Fruit fly (Drosophila melanogaster) whole organism, wandering third instar larva: ENCODE measurements around the gene CG42740.
A peak's percentile ranks its signal among the peaks of the same experiment; 100 is the strongest.

Experiments used
- Abd-B ChIP-seq: fragments of >200 bp; optimal IDR thresholded peaks from 2 replicates; lab custom pipeline; 2017; ENCODE audit warnings: missing biosample characterization, missing genetic modification characterization
- CG9705 ChIP-seq: fragments of 200-800 bp; sonication (Bioruptor generic); optimal IDR thresholded peaks from 2 replicates; lab custom pipeline; 2018; ENCODE audit warnings: missing biosample characterization, mild to moderate bottlenecking, missing genetic modification characterization
- CrebA ChIP-seq: fragments of 200-800 bp; sonication (Bioruptor generic); optimal IDR thresholded peaks from 2 replicates; lab custom pipeline; 2016; ENCODE audit warnings: missing biosample characterization, mild to moderate bottlenecking, missing genetic modification characterization, borderline replicate concordance
- Dfd ChIP-seq: fragments of >200 bp; optimal IDR thresholded peaks from 2 replicates; lab custom pipeline; 2017; ENCODE audit warnings: missing biosample characterization, missing genetic modification characterization
- Dif ChIP-seq: fragments of 200-275, 200-300 bp; sonication (Bioruptor generic); optimal IDR thresholded peaks from 2 replicates; lab custom pipeline; 2018; ENCODE audit warnings: missing biosample characterization, missing genetic modification characterization; ENCODE audit not compliant: partially characterized antibody
- GATAd ChIP-seq: sonication (Bioruptor generic); optimal IDR thresholded peaks from 2 replicates; lab custom pipeline; 2016; ENCODE audit warnings: missing biosample characterization, missing genetic modification characterization
- HLH106 ChIP-seq: fragments of 200-800 bp; optimal IDR thresholded peaks from 3 replicates; lab custom pipeline; 2019; ENCODE audit warnings: missing biosample characterization, mild to moderate bottlenecking, missing genetic modification characterization, moderate library complexity
- Hnf4 ChIP-seq: fragments of 200-800 bp; sonication (Bioruptor generic); optimal IDR thresholded peaks from 2 replicates; lab custom pipeline; 2016; ENCODE audit warnings: missing biosample characterization, mild to moderate bottlenecking, missing genetic modification characterization
- Hr78 ChIP-seq: fragments of >200 bp; optimal IDR thresholded peaks from 2 replicates; lab custom pipeline; 2017; ENCODE audit warnings: missing biosample characterization, missing genetic modification characterization
- Hr83 ChIP-seq: fragments of 200-300 bp; sonication (Bioruptor generic); optimal IDR thresholded peaks from 2 replicates; lab custom pipeline; 2016; ENCODE audit warnings: missing biosample characterization, mild to moderate bottlenecking, missing genetic modification characterization, moderate library complexity; ENCODE audit not compliant: poor library complexity, severe bottlenecking
- Jra ChIP-seq: sonication (Bioruptor generic); optimal IDR thresholded peaks from 2 replicates; lab custom pipeline; 2016; ENCODE audit warnings: missing biosample characterization, missing genetic modification characterization
- Mio ChIP-seq: sonication (Bioruptor generic); optimal IDR thresholded peaks from 2 replicates; lab custom pipeline; 2016; ENCODE audit warnings: missing biosample characterization, missing genetic modification characterization
- Myc ChIP-seq: fragments of >200 bp; optimal IDR thresholded peaks from 2 replicates; lab custom pipeline; 2017
- N ChIP-seq: fragments of >200 bp; optimal IDR thresholded peaks from 2 replicates; lab custom pipeline; 2018; ENCODE audit warnings: missing biosample characterization, missing external identifiers, missing genetic modification characterization
- OdsH ChIP-seq: fragments of 200-800 bp; sonication (Bioruptor generic); optimal IDR thresholded peaks from 2 replicates; lab custom pipeline; 2016; ENCODE audit warnings: missing biosample characterization, mild to moderate bottlenecking, missing genetic modification characterization
- Rel ChIP-seq, 2 experiments: fragments of 200-800 bp; sonication (Bioruptor generic) in 1 of 2; optimal IDR thresholded peaks; 2 replicates in 1 of 2; 3 replicates in 1 of 2; lab custom pipeline; 2016 to 2019; ENCODE audit warnings: mild to moderate bottlenecking in 2 of 2, missing biosample characterization in 2 of 2, missing genetic modification characterization in 2 of 2, moderate library complexity in 1 of 2
- Sp1 ChIP-seq: fragments of 200-800 bp; sonication (Bioruptor generic); optimal IDR thresholded peaks from 3 replicates; lab custom pipeline; 2019; ENCODE audit warnings: missing biosample characterization, mild to moderate bottlenecking, missing genetic modification characterization, moderate library complexity
- Vsx2 ChIP-seq: fragments of 200-300, 225-300 bp; sonication (Bioruptor generic); optimal IDR thresholded peaks from 2 replicates; lab custom pipeline; 2018; ENCODE audit warnings: missing biosample characterization, missing genetic modification characterization; ENCODE audit not compliant: partially characterized antibody
- brk ChIP-seq: fragments of 200-800 bp; sonication (Bioruptor generic); optimal IDR thresholded peaks from 2 replicates; lab custom pipeline; 2016; ENCODE audit warnings: missing biosample characterization, mild to moderate bottlenecking, missing genetic modification characterization
- dl ChIP-seq, 2 experiments: fragments of 175-275, 200-275 bp in 1 of 2; fragments of 200-275 bp in 1 of 2; sonication (Bioruptor generic); optimal IDR thresholded peaks; lab custom pipeline; 2018; ENCODE audit warnings: mild to moderate bottlenecking in 2 of 2, missing biosample characterization in 2 of 2, missing genetic modification characterization in 2 of 2, moderate library complexity in 2 of 2; ENCODE audit not compliant: partially characterized antibody in 2 of 2, insufficient read depth in 1 of 2
- dmrt93B ChIP-seq: fragments of 200-800 bp; sonication (Bioruptor generic); optimal IDR thresholded peaks from 2 replicates; lab custom pipeline; 2018; ENCODE audit warnings: missing biosample characterization, mild to moderate bottlenecking, missing genetic modification characterization
- dsf ChIP-seq: sonication (Bioruptor generic); optimal IDR thresholded peaks from 2 replicates; lab custom pipeline; 2016; ENCODE audit warnings: missing biosample characterization, missing genetic modification characterization, borderline replicate concordance
- ey ChIP-seq: fragments of 200-800 bp; sonication (Bioruptor generic); optimal IDR thresholded peaks from 2 replicates; lab custom pipeline; 2016; ENCODE audit warnings: missing biosample characterization, missing genetic modification characterization
- foxo ChIP-seq, 2 experiments: fragments of 200-800 bp; sonication (Bioruptor generic); optimal IDR thresholded peaks; 2 replicates in 1 of 2; 3 replicates in 1 of 2; lab custom pipeline; 2016 to 2017; ENCODE audit warnings: missing biosample characterization in 2 of 2, missing genetic modification characterization in 2 of 2
- fru ChIP-seq: fragments of 200-800 bp; sonication (Bioruptor generic); optimal IDR thresholded peaks from 3 replicates; lab custom pipeline; 2016; ENCODE audit warnings: missing biosample characterization, mild to moderate bottlenecking, missing genetic modification characterization
- h ChIP-seq: fragments of 200-800 bp; sonication (Bioruptor generic); optimal IDR thresholded peaks from 3 replicates; lab custom pipeline; 2016; ENCODE audit warnings: missing biosample characterization, mild to moderate bottlenecking, missing genetic modification characterization
- lola ChIP-seq: fragments of >200 bp; optimal IDR thresholded peaks from 2 replicates; lab custom pipeline; 2017; ENCODE audit warnings: missing biosample characterization, missing genetic modification characterization
- psq ChIP-seq: fragments of 200-800 bp; sonication (Bioruptor generic); optimal IDR thresholded peaks from 3 replicates; lab custom pipeline; 2017; ENCODE audit warnings: missing biosample characterization, mild to moderate bottlenecking, missing genetic modification characterization, moderate library complexity
- rgr ChIP-seq: fragments of 200-800 bp; sonication (Bioruptor generic); optimal IDR thresholded peaks from 3 replicates; lab custom pipeline; 2016; ENCODE audit warnings: missing biosample characterization, mild to moderate bottlenecking, missing genetic modification characterization
- sage ChIP-seq: fragments of 200-800 bp; sonication (Bioruptor generic); optimal IDR thresholded peaks from 2 replicates; lab custom pipeline; 2016; ENCODE audit warnings: missing biosample characterization, mild to moderate bottlenecking, missing genetic modification characterization
- sv ChIP-seq: fragments of 200-800 bp; sonication (Bioruptor generic); optimal IDR thresholded peaks from 3 replicates; lab custom pipeline; 2016; ENCODE audit warnings: missing biosample characterization, missing genetic modification characterization
- tai ChIP-seq: sonication (Bioruptor generic); optimal IDR thresholded peaks from 2 replicates; lab custom pipeline; 2016; ENCODE audit warnings: missing biosample characterization, missing genetic modification characterization
- woc ChIP-seq: sonication (Bioruptor generic); optimal IDR thresholded peaks from 2 replicates; lab custom pipeline; 2016; ENCODE audit warnings: missing biosample characterization, mild to moderate bottlenecking, missing genetic modification characterization

CG42740 gene

dm6 chr3R:30427805-30428359 lies 5.1 kb upstream of the CG42740 start, which contains the start of gene CG2218:
Gene CG2218, minus strand, starts transcription at chr3R:30428276.
- TF ChIP-seq rgr (GFP tag; lab: Kevin White, UChicago) = peak; percentile 13
- no peak for TF ChIP-seq tai (GFP tag; lab: Kevin White, UChicago)
- no peak for TF ChIP-seq woc (GFP tag; lab: Kevin White, UChicago)
- TF ChIP-seq dl (GFP tag; optimal IDR thresholded peaks at IDR 0.05; lab: Kevin White, UChicago; ENCODE audit: insufficient read depth in 1 of 2, partially characterized antibody in 2 of 2) = no peak
- no peak for TF ChIP-seq foxo (GFP tag; optimal IDR thresholded peaks at IDR 0.05; lab: Kevin White, UChicago)
- no peak for TF ChIP-seq Mio (GFP tag; lab: Kevin White, UChicago)
- TF ChIP-seq HLH106 (tag; lab: Kevin White, UChicago) = peak; percentile 3
- no peak for TF ChIP-seq sv
- no peak for TF ChIP-seq Rel (GFP tag; optimal IDR thresholded peaks at IDR 0.05; lab: Kevin White, UChicago)
- peak; percentile 63 for TF ChIP-seq Rel (tag; optimal IDR thresholded peaks at IDR 0.05; lab: Kevin White, UChicago)
- TF ChIP-seq Dfd (GFP tag; lab: Kevin White, UChicago) = no peak
- TF ChIP-seq Hr83 = peak; percentile 25
- no peak for TF ChIP-seq ey (GFP tag; lab: Kevin White, UChicago)

dm6 chr3R:30426626-30427025 lies 3.9 kb upstream of the CG42740 start:
- TF ChIP-seq GATAd (GFP tag; lab: Kevin White, UChicago) (no peak), dsf (no peak), N (GFP tag; lab: Kevin White, UChicago) (no peak), fru (no peak), sage (no peak), dl (GFP tag; optimal IDR thresholded peaks at IDR 0.05; lab: Kevin White, UChicago; ENCODE audit: insufficient read depth in 1 of 2, partially characterized antibody in 2 of 2) (no peak), Dif (no peak), Sp1 (GFP tag; lab: Kevin White, UChicago) (no peak), OdsH (GFP tag; lab: Kevin White, UChicago) (no peak), dmrt93B (no peak), Mio (GFP tag; lab: Kevin White, UChicago) (no peak), Abd-B (no peak), brk (GFP tag; lab: Kevin White, UChicago) (no peak), CG9705 (no peak)

DNA sequence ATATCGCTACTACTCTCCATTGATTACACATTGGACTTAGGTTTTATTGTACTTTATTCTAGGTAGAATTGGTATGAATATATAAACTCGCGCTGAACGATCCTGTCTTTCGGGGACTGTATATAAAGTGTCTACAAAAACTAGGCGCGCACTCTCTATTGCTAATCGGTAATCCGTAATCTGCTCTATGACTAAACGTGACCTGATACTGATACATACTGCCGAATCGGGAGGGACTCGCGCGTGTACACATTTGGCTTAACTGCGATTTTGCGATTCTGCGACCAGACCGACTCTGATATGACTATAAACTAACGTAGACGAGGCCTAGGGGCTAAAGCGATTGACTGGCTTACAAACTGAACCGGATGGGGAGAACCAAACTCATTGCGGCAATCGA lies 2.9 kb upstream of the CG42740 start:
- TF ChIP-seq woc (GFP tag; lab: Kevin White, UChicago) (no peak), CrebA (GFP tag; lab: Kevin White, UChicago) (no peak), Dif (no peak), lola (no peak), foxo (GFP tag; optimal IDR thresholded peaks at IDR 0.05; lab: Kevin White, UChicago) (no peak), h (no peak), OdsH (GFP tag; lab: Kevin White, UChicago) (no peak), brk (GFP tag; lab: Kevin White, UChicago) (no peak), HLH106 (tag; lab: Kevin White, UChicago) (no peak), Rel (GFP tag; optimal IDR thresholded peaks at IDR 0.05; lab: Kevin White, UChicago) (no peak), Rel (tag; optimal IDR thresholded peaks at IDR 0.05; lab: Kevin White, UChicago) (no peak), Jra (GFP tag; lab: Kevin White, UChicago) (no peak), Hnf4 (GFP tag; lab: Kevin White, UChicago) (no peak), dsf (no peak), Mio (GFP tag; lab: Kevin White, UChicago) (no peak), fru (no peak), Hr78 (GFP tag; lab: Kevin White, UChicago) (no peak), CG9705 (no peak), sage (no peak)

DNA sequence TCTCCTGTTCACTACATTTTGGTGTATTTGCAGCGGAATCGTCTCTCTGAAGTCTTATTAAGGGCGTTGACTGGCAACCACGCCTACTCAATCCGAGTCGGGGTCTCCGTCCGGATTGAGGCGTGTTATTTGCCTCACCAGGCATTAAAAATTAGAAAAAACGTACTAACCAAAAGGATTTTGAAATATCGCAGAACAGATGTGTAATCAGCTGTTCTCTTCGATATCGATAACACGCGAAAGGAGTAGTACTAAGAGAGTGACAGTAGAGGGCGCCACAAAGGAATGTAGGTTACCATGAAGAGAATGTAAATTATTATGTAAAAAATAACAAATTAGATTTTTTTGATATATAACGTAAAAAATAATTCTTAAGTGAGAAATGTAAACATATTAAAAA lies 2.2 kb upstream of the CG42740 start, which contains the start of gene CG15536:
TSS of gene CG15536 (minus strand) at position 170 of the 400 bp plus-strand sequence.
- TF ChIP-seq Myc (lab: Kevin White, UChicago) (peak; percentile 54), Rel (GFP tag; optimal IDR thresholded peaks at IDR 0.05; lab: Kevin White, UChicago) (no peak), Rel (tag; optimal IDR thresholded peaks at IDR 0.05; lab: Kevin White, UChicago) (no peak)

DNA sequence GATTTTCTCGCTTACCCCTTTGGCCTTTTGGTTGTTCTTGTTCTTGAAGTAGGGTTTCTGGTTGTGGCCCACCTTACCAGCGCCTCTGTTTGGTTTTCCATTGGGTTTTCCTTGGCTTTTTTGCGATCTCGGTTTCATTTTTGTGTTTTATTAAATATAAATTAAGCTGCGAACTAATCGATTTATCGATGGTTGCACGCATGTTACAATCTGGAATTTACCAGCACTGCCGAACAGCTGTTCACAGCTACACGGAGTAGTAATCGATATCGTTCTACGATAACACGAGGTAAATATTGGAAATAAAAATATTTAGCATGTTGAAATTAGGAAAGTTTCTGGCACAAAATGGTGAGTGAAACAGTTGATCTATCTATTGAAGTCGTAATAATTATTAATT lies 924 bp upstream of the CG42740 start, which contains the start of the genes CG15535 and mRpS18C:
TSS of gene CG15535 (minus strand) at position 235 of the 400 bp plus-strand sequence.
TSS of gene mRpS18C (plus strand) at position 280 of the 400 bp plus-strand sequence.
- no peak for TF ChIP-seq dsf
- TF ChIP-seq Abd-B = no peak
- TF ChIP-seq psq (GFP tag; lab: Kevin White, UChicago) = no peak
- no peak for TF ChIP-seq Dif
- TF ChIP-seq CG9705 = no peak
- no peak for TF ChIP-seq Rel (GFP tag; optimal IDR thresholded peaks at IDR 0.05; lab: Kevin White, UChicago)
- TF ChIP-seq Rel (tag; optimal IDR thresholded peaks at IDR 0.05; lab: Kevin White, UChicago) = peak; percentile 9
- TF ChIP-seq Mio (GFP tag; lab: Kevin White, UChicago) = no peak
- no peak for TF ChIP-seq foxo (GFP tag; optimal IDR thresholded peaks at IDR 0.05; lab: Kevin White, UChicago)
- no peak for TF ChIP-seq woc (GFP tag; lab: Kevin White, UChicago)
- TF ChIP-seq h = no peak
- no peak for TF ChIP-seq Vsx2
- TF ChIP-seq rgr (GFP tag; lab: Kevin White, UChicago) = peak; percentile 44
- no peak for TF ChIP-seq dl (GFP tag; optimal IDR thresholded peaks at IDR 0.05; lab: Kevin White, UChicago; ENCODE audit: insufficient read depth in 1 of 2, partially characterized antibody in 2 of 2)
- no peak for TF ChIP-seq fru
- TF ChIP-seq Dfd (GFP tag; lab: Kevin White, UChicago) = no peak
- TF ChIP-seq sage = peak; percentile 50
